Worm (Caenorhabditis elegans): Measurements from ENCODE around the gene srx-13.

The srx-13 gene

DNA sequence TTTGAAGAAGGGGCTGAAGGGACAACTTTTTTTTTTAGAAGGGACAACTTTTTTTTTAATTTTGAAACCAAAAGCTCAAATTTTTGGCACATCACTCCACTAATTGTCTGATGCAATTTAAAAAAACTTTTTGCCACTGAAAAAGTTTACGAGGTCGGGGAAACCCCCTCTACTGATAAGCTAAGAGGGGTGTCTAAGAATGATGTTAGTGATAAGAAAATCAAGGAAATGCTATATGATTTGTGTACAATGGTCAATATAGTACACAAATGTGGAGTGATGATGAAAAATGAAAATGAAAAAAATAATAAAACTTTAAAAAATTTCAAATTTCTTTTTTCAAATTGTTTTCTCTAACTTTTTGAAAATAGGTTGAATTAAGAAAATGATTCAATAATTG lies 29.1 kb upstream of the srx-13 start:
- TF ChIP-seq hnd-1 (tag; optimal IDR thresholded peaks at IDR 0.05) (no peak), ceh-13 (GFP tag; optimal IDR thresholded peaks at IDR 0.05) (no peak), tbx-37 (GFP tag; conservative IDR thresholded peaks at IDR 0.05) (no peak), pes-1 (GFP tag; IDR thresholded peaks at IDR 0.05) (no peak), ets-7 (tag; optimal IDR thresholded peaks at IDR 0.05) (no peak), aly-1 (tag; optimal IDR thresholded peaks at IDR 0.05) (no peak), F13C5.2 (tag; optimal IDR thresholded peaks at IDR 0.05) (no peak), scrt-1 (GFP tag; IDR thresholded peaks at IDR 0.05) (no peak), tbx-11 (GFP tag; IDR thresholded peaks at IDR 0.05) (no peak), sea-1 (GFP tag; conservative IDR thresholded peaks at IDR 0.05) (no peak), hmbx-1 (tag; optimal IDR thresholded peaks at IDR 0.05) (no peak)

DNA sequence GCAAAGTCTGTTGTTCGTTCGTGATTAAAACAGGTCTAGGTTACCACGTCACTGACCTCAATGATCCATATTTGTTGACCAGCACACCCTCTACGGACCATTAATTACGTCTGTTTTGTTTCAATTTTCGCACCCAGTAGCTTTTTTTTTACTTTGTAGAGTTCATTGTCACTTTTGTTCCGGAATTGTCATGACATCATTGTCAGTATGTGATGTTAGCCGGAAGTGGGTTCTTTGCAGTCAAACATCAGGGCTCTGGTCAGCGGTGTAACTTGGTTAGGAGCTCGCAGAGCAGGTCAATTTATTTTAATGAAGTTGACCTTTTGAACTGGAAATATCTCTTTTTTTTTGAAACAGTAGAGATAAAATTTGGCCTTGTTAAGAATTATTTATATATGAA lies 18.2 kb upstream of the srx-13 start, which contains the start of gene C44B12.6:
Gene C44B12.6, minus strand, starts transcription at position 101 of the 400 bp plus-strand sequence.
- TF ChIP-seq tbx-37 (GFP tag; conservative IDR thresholded peaks at IDR 0.05) (no peak), ets-7 (tag; optimal IDR thresholded peaks at IDR 0.05) (no peak), scrt-1 (GFP tag; IDR thresholded peaks at IDR 0.05) (no peak), hnd-1 (tag; optimal IDR thresholded peaks at IDR 0.05) (no peak), ceh-13 (GFP tag; optimal IDR thresholded peaks at IDR 0.05) (no peak), ama-1 (optimal IDR thresholded peaks at IDR 0.05) (no peak), aly-1 (tag; optimal IDR thresholded peaks at IDR 0.05) (no peak), tra-4 (tag; optimal IDR thresholded peaks at IDR 0.05) (no peak), ceh-36 (tag; optimal IDR thresholded peaks at IDR 0.05) (no peak), pes-1 (GFP tag; IDR thresholded peaks at IDR 0.05) (no peak), tbx-11 (GFP tag; IDR thresholded peaks at IDR 0.05) (no peak), hmg-4 (GFP tag; optimal IDR thresholded peaks at IDR 0.05) (no peak), hmbx-1 (tag; optimal IDR thresholded peaks at IDR 0.05) (no peak), F13C5.2 (tag; optimal IDR thresholded peaks at IDR 0.05) (no peak), flt-1 (GFP tag; IDR thresholded peaks at IDR 0.05) (no peak), sea-1 (GFP tag; conservative IDR thresholded peaks at IDR 0.05) (no peak), B0310.2 (tag; optimal IDR thresholded peaks at IDR 0.05) (no peak)

DNA sequence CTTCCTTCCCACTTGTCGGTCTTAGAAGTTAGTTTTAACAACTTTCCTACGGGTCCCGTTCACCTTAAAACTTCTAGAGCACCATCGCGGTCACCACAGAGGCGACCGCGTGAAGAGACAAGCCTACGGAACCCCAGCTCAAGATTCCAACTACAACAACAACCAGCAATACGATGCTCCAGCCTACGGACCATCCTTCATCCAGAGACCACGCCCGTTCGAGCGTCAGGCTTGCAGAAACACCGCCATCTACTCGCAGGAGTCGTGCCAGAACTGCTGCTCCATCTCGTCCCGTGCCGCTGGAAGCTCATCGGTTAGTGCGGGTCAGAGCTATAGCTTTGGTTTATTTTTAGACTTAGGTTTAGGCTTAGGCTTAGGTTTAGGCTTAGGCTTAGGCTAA lies 9.4 kb upstream of the srx-13 start:
- no peak for TF ChIP-seq hmg-4 (GFP tag; optimal IDR thresholded peaks at IDR 0.05)
- no peak for TF ChIP-seq flt-1 (GFP tag; IDR thresholded peaks at IDR 0.05)
- peak; percentile 20 for TF ChIP-seq ceh-36 (tag; optimal IDR thresholded peaks at IDR 0.05)

- TF ChIP-seq hmbx-1 (tag; optimal IDR thresholded peaks at IDR 0.05): no peak
- TF ChIP-seq ceh-36 (tag; optimal IDR thresholded peaks at IDR 0.05): no peak
- TF ChIP-seq ets-7 (tag; optimal IDR thresholded peaks at IDR 0.05): no peak
- TF ChIP-seq pes-1 (GFP tag; IDR thresholded peaks at IDR 0.05): no peak
- no peak for TF ChIP-seq ama-1 (optimal IDR thresholded peaks at IDR 0.05)
- TF ChIP-seq hmg-4 (GFP tag; optimal IDR thresholded peaks at IDR 0.05): no peak
- TF ChIP-seq aly-1 (tag; optimal IDR thresholded peaks at IDR 0.05): no peak
Observed at ce11 chrIV:1126490-1126889, 8.0 kb upstream of the srx-13 start, which contains the start of gene perm-2. TSS of gene perm-2 (plus strand) at chrIV:1126790.

DNA sequence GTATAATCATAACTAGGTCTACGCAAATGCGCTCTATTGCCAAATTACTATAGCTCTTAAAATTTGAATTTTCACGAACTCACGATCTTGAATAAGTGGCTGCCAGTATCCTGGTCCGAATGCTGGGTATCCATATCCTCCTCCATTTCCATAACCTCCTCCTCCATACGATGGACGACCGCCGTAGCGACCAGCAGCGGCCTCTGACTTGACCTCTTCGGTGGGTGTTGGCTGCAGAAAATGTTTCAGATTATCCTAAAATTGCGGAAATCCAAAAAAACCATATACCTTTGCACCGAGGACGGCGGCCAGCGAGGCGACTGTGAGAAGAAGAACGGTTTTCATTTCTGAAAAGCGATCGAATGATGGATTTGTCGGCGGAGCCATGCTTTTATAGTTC lies 6.3 kb upstream of the srx-13 start, which contains the start of gene perm-4:
Gene perm-4, minus strand, starts transcription at position 367 of the 400 bp plus-strand sequence.
- TF ChIP-seq flt-1 (GFP tag; IDR thresholded peaks at IDR 0.05): no peak
- no peak for TF ChIP-seq ceh-13 (GFP tag; optimal IDR thresholded peaks at IDR 0.05)
- no peak for TF ChIP-seq hmg-4 (GFP tag; optimal IDR thresholded peaks at IDR 0.05)
- TF ChIP-seq ceh-36 (tag; optimal IDR thresholded peaks at IDR 0.05): no peak
- TF ChIP-seq tra-4 (tag; optimal IDR thresholded peaks at IDR 0.05): no peak
- no peak for TF ChIP-seq pes-1 (GFP tag; IDR thresholded peaks at IDR 0.05)
- TF ChIP-seq B0310.2 (tag; optimal IDR thresholded peaks at IDR 0.05): no peak
- no peak for TF ChIP-seq sea-1 (GFP tag; conservative IDR thresholded peaks at IDR 0.05)
- TF ChIP-seq hnd-1 (tag; optimal IDR thresholded peaks at IDR 0.05): no peak
- no peak for TF ChIP-seq hmbx-1 (tag; optimal IDR thresholded peaks at IDR 0.05)
- no peak for TF ChIP-seq tbx-37 (GFP tag; conservative IDR thresholded peaks at IDR 0.05)
- no peak for TF ChIP-seq ama-1 (optimal IDR thresholded peaks at IDR 0.05)
- no peak for TF ChIP-seq aly-1 (tag; optimal IDR thresholded peaks at IDR 0.05)

DNA sequence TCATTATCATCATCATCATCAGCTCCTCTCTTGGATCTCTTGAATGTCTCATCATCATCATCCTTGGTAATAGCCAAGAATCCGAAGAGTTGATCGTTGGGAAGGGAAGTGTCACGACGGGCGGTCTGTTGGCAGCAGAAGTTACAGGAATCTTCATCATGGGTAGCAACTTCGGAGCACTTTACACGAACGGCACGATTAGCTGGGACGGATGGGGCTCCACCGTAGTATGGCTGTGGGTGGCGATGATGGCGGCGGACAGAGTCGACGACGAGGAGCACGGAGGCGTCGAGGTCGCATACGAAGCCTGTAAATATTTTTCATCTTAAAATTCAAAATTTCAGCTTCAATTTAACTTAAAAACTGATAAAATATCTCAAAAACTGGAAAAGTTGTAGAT lies 4.9 kb upstream of the srx-13 start:
- no peak for TF ChIP-seq sea-1 (GFP tag; conservative IDR thresholded peaks at IDR 0.05)
- TF ChIP-seq tbx-37 (GFP tag; conservative IDR thresholded peaks at IDR 0.05): no peak
- TF ChIP-seq tbx-11 (GFP tag; IDR thresholded peaks at IDR 0.05): no peak
- TF ChIP-seq ets-7 (tag; optimal IDR thresholded peaks at IDR 0.05): no peak
- TF ChIP-seq pes-1 (GFP tag; IDR thresholded peaks at IDR 0.05): no peak
- TF ChIP-seq B0310.2 (tag; optimal IDR thresholded peaks at IDR 0.05): no peak
- no peak for TF ChIP-seq hmbx-1 (tag; optimal IDR thresholded peaks at IDR 0.05)
- no peak for TF ChIP-seq tra-4 (tag; optimal IDR thresholded peaks at IDR 0.05)
- TF ChIP-seq ceh-36 (tag; optimal IDR thresholded peaks at IDR 0.05): no peak
- TF ChIP-seq ceh-13 (GFP tag; optimal IDR thresholded peaks at IDR 0.05): no peak
- TF ChIP-seq F13C5.2 (tag; optimal IDR thresholded peaks at IDR 0.05): no peak

DNA sequence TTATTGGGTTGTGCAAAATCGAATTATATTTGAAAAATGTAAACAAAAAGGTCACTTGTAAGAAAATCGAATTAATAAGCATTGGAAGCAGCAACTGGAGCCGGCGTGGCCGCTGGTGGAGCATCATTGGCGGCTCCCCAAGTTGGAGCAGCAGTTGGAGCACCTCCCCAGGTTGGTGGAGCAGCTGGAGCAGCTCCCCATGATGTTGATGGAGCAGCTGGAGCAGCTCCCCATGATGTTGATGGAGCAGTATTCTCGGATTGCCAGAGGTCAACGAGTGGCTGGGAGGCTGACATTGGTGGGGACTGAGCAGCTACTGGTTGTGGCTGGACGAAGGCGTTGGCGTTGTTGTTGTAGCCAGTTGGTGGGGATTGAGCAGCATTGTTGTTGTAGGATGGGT lies 3.0 kb upstream of the srx-13 start:
- TF ChIP-seq hmbx-1 (tag; optimal IDR thresholded peaks at IDR 0.05) (no peak), flt-1 (GFP tag; IDR thresholded peaks at IDR 0.05) (no peak)

DNA sequence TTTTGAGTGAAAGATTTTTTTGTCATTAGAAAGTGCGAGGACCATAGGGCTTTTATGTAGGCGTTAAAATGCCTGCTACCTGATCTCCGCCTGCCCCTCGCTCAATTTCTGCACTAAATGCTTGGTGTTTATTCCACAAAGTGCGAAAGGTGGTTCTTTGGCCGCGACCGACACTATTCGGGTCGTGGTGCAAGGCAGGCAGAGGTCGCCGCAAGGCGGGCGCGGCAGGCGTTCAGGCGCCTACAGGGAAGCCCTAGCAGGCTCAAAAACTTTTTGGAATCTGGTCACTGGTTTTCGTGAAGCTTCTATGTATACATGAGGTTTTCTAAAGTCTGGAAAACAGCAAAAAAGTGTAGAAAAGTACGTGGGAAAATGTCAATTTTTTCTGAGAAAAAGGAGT lies 2.4 kb upstream of the srx-13 start:
- TF ChIP-seq hmg-4 (GFP tag; optimal IDR thresholded peaks at IDR 0.05) (no peak), F13C5.2 (tag; optimal IDR thresholded peaks at IDR 0.05) (no peak), ama-1 (optimal IDR thresholded peaks at IDR 0.05) (no peak), hnd-1 (tag; optimal IDR thresholded peaks at IDR 0.05) (no peak), ceh-36 (tag; optimal IDR thresholded peaks at IDR 0.05) (no peak), pes-1 (GFP tag; IDR thresholded peaks at IDR 0.05) (no peak)

ce11 chrIV:1113638-1114037 lies 4.8 kb downstream of the srx-13 start, which contains the start of gene srx-14:
TSS of gene srx-14 (minus strand) at chrIV:1113738.
- TF ChIP-seq flt-1 (GFP tag; IDR thresholded peaks at IDR 0.05): no peak
- TF ChIP-seq B0310.2 (tag; optimal IDR thresholded peaks at IDR 0.05): no peak
- no peak for TF ChIP-seq ama-1 (optimal IDR thresholded peaks at IDR 0.05)
- no peak for TF ChIP-seq ceh-13 (GFP tag; optimal IDR thresholded peaks at IDR 0.05)
- no peak for TF ChIP-seq sea-1 (GFP tag; conservative IDR thresholded peaks at IDR 0.05)
- TF ChIP-seq tbx-11 (GFP tag; IDR thresholded peaks at IDR 0.05): no peak
- TF ChIP-seq tra-4 (tag; optimal IDR thresholded peaks at IDR 0.05): no peak
- TF ChIP-seq F13C5.2 (tag; optimal IDR thresholded peaks at IDR 0.05): no peak
- no peak for TF ChIP-seq ceh-36 (tag; optimal IDR thresholded peaks at IDR 0.05)

Data from whole organism, early embryonic.